Fruit fly (Drosophila melanogaster) S2 (cell line): ENCODE data around the gene gwl.

ENCODE experiments used
- CG8478 ChIP-seq: fragments of >200 bp; optimal IDR thresholded peaks from 2 replicates; lab custom pipeline; 2018
- CTCF ChIP-seq, 2 experiments: fragments of >200 bp; optimal IDR thresholded peaks; 2 replicates each; lab custom pipeline; 2018

dm6 chr3R:18732381-18732780, 13.8 kb upstream of the gwl start, which contains the start of gene CG14302:
- no peak for TF ChIP-seq CG8478
- no peak for TF ChIP-seq CTCF (optimal IDR thresholded peaks at IDR 0.05; lab: Kevin White, UChicago)
